Fruit fly (Drosophila melanogaster): ENCODE data around the gene Best4.
A peak's percentile ranks its signal among the peaks of the same experiment; 100 is the strongest.

The Best4 gene

DNA sequence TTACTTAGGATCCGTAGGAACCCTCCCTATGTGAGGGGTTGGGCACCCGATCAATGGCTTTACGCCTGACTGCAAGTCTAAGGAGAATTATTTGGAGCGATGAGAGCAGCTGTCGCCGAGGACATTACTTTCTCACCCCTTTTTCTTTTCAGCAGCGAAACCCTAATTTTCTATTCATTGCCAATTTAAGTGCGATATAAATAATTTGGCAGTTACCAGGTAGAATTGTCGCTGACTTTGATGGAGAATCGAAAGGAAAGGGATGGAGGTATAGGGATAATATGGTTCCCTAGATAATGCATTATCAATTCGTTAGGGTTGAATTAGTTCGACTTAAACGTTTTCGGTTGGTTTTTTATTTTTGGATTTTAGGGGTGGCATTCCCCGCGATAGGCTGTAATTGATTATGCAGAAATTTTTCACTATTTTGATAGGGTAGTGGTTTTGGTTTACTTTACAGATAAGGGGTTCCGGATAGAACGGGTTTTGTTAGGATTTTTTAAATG, 9.4 kb upstream of the Best4 start:
- no peak for TF ChIP-seq psq (GFP tag; optimal IDR thresholded peaks at IDR 0.05)
- TF ChIP-seq br (GFP tag; optimal IDR thresholded peaks at IDR 0.05): no peak
- TF ChIP-seq foxo (GFP tag; optimal IDR thresholded peaks at IDR 0.05): no peak
- TF ChIP-seq OdsH (GFP tag; optimal IDR thresholded peaks at IDR 0.05): no peak
- TF ChIP-seq Abd-B (GFP tag; optimal IDR thresholded peaks at IDR 0.05): no peak
- no peak for TF ChIP-seq dsf (GFP tag; optimal IDR thresholded peaks at IDR 0.05; ENCODE audit: borderline replicate concordance)
- TF ChIP-seq usp (GFP tag; optimal IDR thresholded peaks at IDR 0.05): no peak
- no peak for TF ChIP-seq Myc (optimal IDR thresholded peaks at IDR 0.05)
- TF ChIP-seq Dfd (GFP tag; optimal IDR thresholded peaks at IDR 0.05): no peak
- no peak for TF ChIP-seq pan (optimal IDR thresholded peaks at IDR 0.05)
- TF ChIP-seq lola (GFP tag; optimal IDR thresholded peaks at IDR 0.05): no peak
- no peak for TF ChIP-seq tai (GFP tag; optimal IDR thresholded peaks at IDR 0.05)
- no peak for TF ChIP-seq brk (GFP tag; optimal IDR thresholded peaks at IDR 0.05)
- TF ChIP-seq ey (GFP tag; optimal IDR thresholded peaks at IDR 0.05): no peak
- TF ChIP-seq jim (GFP tag; optimal IDR thresholded peaks at IDR 0.05): no peak
- TF ChIP-seq Jra (GFP tag; optimal IDR thresholded peaks at IDR 0.05): no peak
- TF ChIP-seq Dif (GFP tag; optimal IDR thresholded peaks at IDR 0.05; ENCODE audit: partially characterized antibody): no peak

DNA sequence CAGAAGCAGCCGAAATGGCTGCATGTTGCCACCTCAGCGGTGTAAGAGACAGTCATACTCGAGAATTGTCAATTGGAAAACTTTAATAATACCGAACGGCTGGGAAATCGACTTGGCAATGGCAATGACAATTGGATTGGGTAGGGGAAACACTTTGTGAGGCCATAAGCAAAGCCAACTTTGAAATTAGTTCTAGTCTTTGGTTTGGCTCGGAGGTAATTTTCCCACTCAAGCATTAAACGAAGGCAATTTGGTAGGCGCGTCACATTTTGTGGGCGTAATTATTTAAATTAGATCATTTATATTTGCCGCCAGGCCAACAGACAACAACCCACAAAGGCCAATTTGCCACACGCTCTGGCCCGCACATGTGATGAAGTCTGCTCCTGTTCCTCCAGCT, 3.9 kb downstream of the Best4 start, which contains the start of gene Best3:
Gene Best3, minus strand, starts transcription at position 101 of the 400 bp plus-strand sequence.
- TF ChIP-seq lola (GFP tag; optimal IDR thresholded peaks at IDR 0.05) (no peak), fru (GFP tag; optimal IDR thresholded peaks at IDR 0.05) (no peak), h (GFP tag; optimal IDR thresholded peaks at IDR 0.05) (no peak), Vsx2 (GFP tag; optimal IDR thresholded peaks at IDR 0.05; ENCODE audit: partially characterized antibody) (no peak)

- TF ChIP-seq CG9705 (GFP tag; optimal IDR thresholded peaks at IDR 0.05) (no peak), woc (GFP tag; optimal IDR thresholded peaks at IDR 0.05) (no peak), psq (GFP tag; optimal IDR thresholded peaks at IDR 0.05) (no peak), N (GFP tag; optimal IDR thresholded peaks at IDR 0.05) (no peak), tai (GFP tag; optimal IDR thresholded peaks at IDR 0.05) (no peak), brk (GFP tag; optimal IDR thresholded peaks at IDR 0.05) (no peak), Abd-B (GFP tag; optimal IDR thresholded peaks at IDR 0.05) (no peak), Mio (GFP tag; optimal IDR thresholded peaks at IDR 0.05) (no peak)
These were observed 4.9 kb downstream of the Best4 start for dm6 chr3L:15303630-15304029.

DNA sequence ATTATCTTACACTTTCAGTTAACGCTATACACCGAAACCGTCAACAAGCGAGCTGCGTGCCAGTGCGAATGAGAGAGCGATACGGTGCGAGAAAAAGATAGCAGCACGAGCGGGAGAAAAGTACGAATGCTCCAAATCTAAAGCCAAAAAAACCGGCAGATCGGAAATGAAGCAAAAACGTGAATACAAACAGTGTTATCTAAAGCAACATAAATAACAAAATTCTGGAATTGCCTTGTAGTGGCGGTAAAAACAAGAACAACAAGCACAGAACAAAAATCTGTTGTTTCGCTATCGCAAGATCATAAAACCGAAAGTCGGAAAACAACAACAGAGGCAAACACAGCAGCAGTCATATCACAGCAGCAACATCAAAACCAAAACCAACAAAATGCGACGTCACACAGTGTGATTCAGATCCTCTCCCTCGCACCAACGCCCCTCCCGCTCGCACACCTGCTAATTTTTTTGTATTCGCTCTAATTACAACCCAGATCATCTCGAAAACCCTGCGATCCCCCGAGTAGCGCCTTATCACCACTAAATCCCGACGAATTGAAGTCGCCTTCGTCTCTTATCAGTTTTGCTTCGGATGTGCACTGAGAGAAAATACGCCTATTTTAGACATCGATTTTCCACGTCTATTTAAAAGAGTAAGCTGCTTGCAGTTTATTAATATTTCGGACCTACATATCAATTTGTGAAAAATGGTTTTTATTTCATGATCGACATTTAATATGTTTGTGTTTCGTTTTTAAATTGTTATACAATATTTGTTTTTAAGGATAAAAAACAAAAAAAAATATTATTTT, 5.7 kb downstream of the Best4 start, which contains the start of gene CG7255:
Gene CG7255, plus strand, starts transcription at position 32 of the 812 bp plus-strand sequence.
- TF ChIP-seq pan (optimal IDR thresholded peaks at IDR 0.05): no peak
- peak; percentile 33 for TF ChIP-seq h (GFP tag; optimal IDR thresholded peaks at IDR 0.05)
- peak; percentile 14 for TF ChIP-seq jim (GFP tag; optimal IDR thresholded peaks at IDR 0.05)
- TF ChIP-seq sv (GFP tag; optimal IDR thresholded peaks at IDR 0.05): no peak
- TF ChIP-seq Rel (GFP tag; optimal IDR thresholded peaks at IDR 0.05): no peak
- peak; percentile 54 for TF ChIP-seq Rel (tag; optimal IDR thresholded peaks at IDR 0.05)
- no peak for TF ChIP-seq fru (GFP tag; optimal IDR thresholded peaks at IDR 0.05)
- TF ChIP-seq dl (GFP tag; optimal IDR thresholded peaks at IDR 0.05; ENCODE audit: insufficient read depth in 1 of 2, partially characterized antibody in 2 of 2): peak; percentile 45 to 61
- peak; percentile 17 for TF ChIP-seq Hr83 (GFP tag; optimal IDR thresholded peaks at IDR 0.05; ENCODE audit: poor library complexity, severe bottlenecking)
- TF ChIP-seq Jra (GFP tag; optimal IDR thresholded peaks at IDR 0.05): peak; percentile 30
- TF ChIP-seq foxo (GFP tag; optimal IDR thresholded peaks at IDR 0.05): no peak

DNA sequence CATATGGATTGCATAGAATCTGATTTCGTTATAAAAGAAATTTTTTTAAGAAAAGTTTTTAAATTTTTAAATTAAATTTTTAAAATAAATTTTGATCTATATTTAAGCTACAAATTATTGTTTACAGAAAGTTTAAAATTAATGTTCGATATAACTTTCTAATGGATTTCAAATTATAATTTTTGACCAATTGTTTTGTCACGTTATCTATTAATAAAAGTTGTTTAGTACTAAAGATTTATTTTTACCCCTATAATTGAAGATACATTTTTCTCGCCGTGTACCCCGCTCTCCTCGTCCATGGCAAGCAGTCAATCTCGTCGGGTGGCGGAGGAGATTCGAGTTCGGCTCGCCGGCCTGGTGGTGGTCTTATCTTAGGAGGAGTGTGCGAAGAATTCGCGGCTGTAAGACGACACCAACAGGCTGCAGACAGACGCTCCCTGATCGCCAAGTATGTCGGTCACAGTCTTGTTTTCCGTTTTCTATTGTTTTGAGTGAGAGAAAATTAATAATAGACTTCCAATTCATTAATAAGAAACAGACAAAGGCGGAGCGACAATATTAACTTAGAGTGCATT, 6.4 kb downstream of the Best4 start:
- no peak for TF ChIP-seq CG9705 (GFP tag; optimal IDR thresholded peaks at IDR 0.05)
- TF ChIP-seq Myc (optimal IDR thresholded peaks at IDR 0.05): no peak
- peak; percentile 30 for TF ChIP-seq Dif (GFP tag; optimal IDR thresholded peaks at IDR 0.05; ENCODE audit: partially characterized antibody)
- TF ChIP-seq woc (GFP tag; optimal IDR thresholded peaks at IDR 0.05): no peak
- TF ChIP-seq Jra (GFP tag; optimal IDR thresholded peaks at IDR 0.05): no peak
- no peak for TF ChIP-seq HLH106 (tag; optimal IDR thresholded peaks at IDR 0.05)
- TF ChIP-seq dl (GFP tag; optimal IDR thresholded peaks at IDR 0.05; ENCODE audit: insufficient read depth in 1 of 2, partially characterized antibody in 2 of 2): peak in 1 of 2 experiments; percentile 43
- TF ChIP-seq CG32264 (GFP tag; optimal IDR thresholded peaks at IDR 0.05): no peak
- TF ChIP-seq foxo (GFP tag; optimal IDR thresholded peaks at IDR 0.05): no peak
- TF ChIP-seq h (GFP tag; optimal IDR thresholded peaks at IDR 0.05): no peak
- no peak for TF ChIP-seq N (GFP tag; optimal IDR thresholded peaks at IDR 0.05)
- TF ChIP-seq Sp1 (GFP tag; optimal IDR thresholded peaks at IDR 0.05): no peak
- TF ChIP-seq dsf (GFP tag; optimal IDR thresholded peaks at IDR 0.05; ENCODE audit: borderline replicate concordance): no peak

Data from whole organism, wandering third instar larva.